Worm (Caenorhabditis elegans): Measurements from ENCODE around the gene marc-1.

The marc-1 gene

DNA sequence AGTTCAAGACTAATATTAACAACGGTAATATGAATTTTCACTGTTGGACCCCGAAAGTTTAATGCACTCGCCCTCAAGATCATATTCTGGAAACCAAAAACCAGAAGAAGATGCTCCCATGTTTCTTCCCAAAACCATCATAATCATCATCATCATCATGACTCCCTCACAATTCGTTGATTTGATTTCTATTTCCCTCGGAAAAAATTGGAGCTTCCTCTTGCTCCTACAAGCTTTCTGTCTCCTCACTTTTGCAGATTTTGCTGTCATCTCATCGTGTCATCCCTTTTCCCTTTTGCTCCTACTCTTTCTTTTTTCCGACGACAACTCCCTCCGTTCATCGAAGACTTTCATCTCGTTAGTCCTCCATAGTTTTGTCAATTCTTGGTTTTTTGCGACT lies 32.5 kb downstream of the marc-1 start, which contains the start of gene F46B6.2:
Gene F46B6.2 (plus strand): TSS at position 316 of the 400 bp plus-strand sequence.
- no peak for TF ChIP-seq F13H6.1 (tag; optimal IDR thresholded peaks at IDR 0.05)
- TF ChIP-seq nhr-10 (tag; optimal IDR thresholded peaks at IDR 0.05) = no peak
- no peak for TF ChIP-seq nhr-23 (tag; optimal IDR thresholded peaks at IDR 0.05)
- TF ChIP-seq nhr-6 (tag; optimal IDR thresholded peaks at IDR 0.05) = no peak
- TF ChIP-seq ztf-11 (tag; optimal IDR thresholded peaks at IDR 0.05) = no peak
- no peak for TF ChIP-seq blmp-1 (tag; optimal IDR thresholded peaks at IDR 0.05; ENCODE audit: insufficient read depth)
- no peak for TF ChIP-seq snpc-4 (tag; optimal IDR thresholded peaks at IDR 0.05)

DNA sequence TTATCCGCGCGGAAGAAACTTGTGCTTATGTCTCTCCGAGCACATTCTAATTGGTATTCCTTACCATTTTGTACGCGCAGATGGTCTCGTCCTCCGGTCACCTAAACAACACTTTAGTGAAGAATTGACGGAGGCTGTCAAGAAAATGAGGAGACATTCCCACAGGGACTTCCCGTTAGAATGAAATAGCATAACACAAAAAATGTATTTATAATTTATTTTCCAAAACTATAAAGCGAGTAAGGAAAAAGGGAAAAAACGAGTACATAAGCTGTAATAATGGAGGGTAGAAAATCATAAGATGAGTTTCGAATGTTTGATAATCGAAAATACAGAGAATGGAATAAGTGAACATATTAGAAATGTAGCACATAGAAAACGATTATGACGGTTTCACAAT lies 36.2 kb downstream of the marc-1 start, which contains the start of gene F46B6.12:
Gene F46B6.12 (minus strand): TSS at position 101 of the 400 bp plus-strand sequence.
- TF ChIP-seq sem-4 (tag; optimal IDR thresholded peaks at IDR 0.05) (no peak), lin-13 (GFP tag; optimal IDR thresholded peaks at IDR 0.05) (no peak), mbf-1 (tag; optimal IDR thresholded peaks at IDR 0.05) (no peak), nhr-6 (tag; optimal IDR thresholded peaks at IDR 0.05) (no peak), nhr-11 (tag; optimal IDR thresholded peaks at IDR 0.05) (no peak), ceh-16 (tag; optimal IDR thresholded peaks at IDR 0.05) (no peak), mdl-1 (tag; optimal IDR thresholded peaks at IDR 0.05) (no peak), R02D3.7 (tag; optimal IDR thresholded peaks at IDR 0.05) (no peak), zag-1 (tag; optimal IDR thresholded peaks at IDR 0.05) (no peak), dmd-4 (tag; optimal IDR thresholded peaks at IDR 0.05) (no peak), unc-62 (GFP tag; optimal IDR thresholded peaks at IDR 0.05) (no peak), sma-9 (GFP tag; optimal IDR thresholded peaks at IDR 0.05) (no peak), sma-9 (tag; optimal IDR thresholded peaks at IDR 0.05) (no peak), unc-39 (tag; optimal IDR thresholded peaks at IDR 0.05) (no peak)

DNA sequence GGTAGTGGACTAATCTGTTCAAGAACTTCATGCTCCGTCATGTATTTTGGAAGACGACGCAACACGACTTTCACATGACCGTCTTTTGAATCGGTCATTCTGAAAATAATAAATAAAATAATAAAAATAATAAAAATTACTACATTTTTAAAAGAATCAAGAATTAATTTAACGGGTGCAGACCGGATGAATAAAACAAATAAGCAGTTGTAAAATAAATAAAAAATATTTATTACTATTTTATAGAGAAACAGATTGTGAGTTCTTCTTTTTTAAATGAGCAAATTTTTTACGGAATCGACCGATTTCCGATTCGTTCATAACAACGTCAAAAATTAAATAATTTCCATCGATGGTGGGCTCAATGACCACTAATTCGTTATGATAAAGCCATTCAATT lies 38.1 kb downstream of the marc-1 start, which contains the start of gene smg-4:
Gene smg-4 (minus strand): TSS at position 101 of the 400 bp plus-strand sequence.
- TF ChIP-seq ceh-16 (tag; optimal IDR thresholded peaks at IDR 0.05) (no peak), nhr-129 (tag; optimal IDR thresholded peaks at IDR 0.05) (no peak), skn-1 (tag; optimal IDR thresholded peaks at IDR 0.05) (no peak), aly-2 (tag; optimal IDR thresholded peaks at IDR 0.05) (no peak), unc-55 (GFP tag; optimal IDR thresholded peaks at IDR 0.05) (no peak), ztf-11 (tag; optimal IDR thresholded peaks at IDR 0.05) (no peak), nhr-10 (tag; optimal IDR thresholded peaks at IDR 0.05) (no peak), lin-11 (tag; optimal IDR thresholded peaks at IDR 0.05) (no peak), nhr-6 (tag; optimal IDR thresholded peaks at IDR 0.05) (no peak), nhr-11 (tag; optimal IDR thresholded peaks at IDR 0.05) (no peak), unc-62 (GFP tag; optimal IDR thresholded peaks at IDR 0.05) (no peak), nhr-237 (tag; optimal IDR thresholded peaks at IDR 0.05) (no peak)

DNA sequence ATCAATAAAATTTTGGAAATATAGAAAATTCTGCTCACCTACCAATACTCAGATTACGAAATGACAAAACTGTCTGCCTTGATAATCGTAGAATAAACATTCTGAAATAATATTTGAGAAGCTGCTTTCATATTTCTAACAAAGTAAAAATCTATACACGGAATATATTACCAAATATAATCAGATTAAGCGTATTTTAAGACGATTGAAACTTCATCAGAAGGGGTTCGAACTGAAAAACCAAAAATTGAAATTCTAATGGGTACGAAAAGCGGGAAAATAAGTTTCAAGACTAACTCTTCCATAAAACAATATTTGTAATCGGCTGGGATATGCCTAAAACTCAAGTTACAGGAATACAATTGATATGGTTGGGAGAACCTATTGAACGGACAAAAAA lies 39.9 kb downstream of the marc-1 start, which contains the start of gene F46B6.4:
Gene F46B6.4 (minus strand): TSS at position 101 of the 400 bp plus-strand sequence.
- no peak for TF ChIP-seq skn-1 (tag; optimal IDR thresholded peaks at IDR 0.05)
- TF ChIP-seq snpc-4 (tag; optimal IDR thresholded peaks at IDR 0.05) = no peak
- no peak for TF ChIP-seq unc-55 (GFP tag; optimal IDR thresholded peaks at IDR 0.05)

DNA sequence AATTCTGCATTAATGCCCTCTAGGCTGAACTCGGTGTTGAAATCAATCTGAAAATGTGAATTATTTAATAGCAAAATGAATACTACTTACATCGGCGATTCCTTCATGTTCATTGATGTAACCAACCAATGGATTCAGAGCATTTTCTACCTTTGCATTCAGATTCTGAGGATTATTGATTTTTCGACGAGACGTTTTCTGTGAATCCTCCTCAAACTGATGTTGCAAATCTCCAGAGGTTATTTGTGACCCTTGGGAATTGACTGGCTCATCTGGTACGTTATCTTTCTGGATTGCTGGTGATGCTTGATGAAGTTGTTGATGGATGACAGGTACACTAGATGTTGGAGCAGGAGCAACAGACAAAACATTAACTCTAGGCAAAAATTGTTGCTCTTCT lies 42.5 kb downstream of the marc-1 start:
- no peak for TF ChIP-seq mab-5 (tag; optimal IDR thresholded peaks at IDR 0.05)
- TF ChIP-seq ztf-1 (GFP tag; conservative IDR thresholded peaks at IDR 0.05) = no peak
- TF ChIP-seq elt-1 (tag; optimal IDR thresholded peaks at IDR 0.05) = no peak
- no peak for TF ChIP-seq lin-13 (GFP tag; optimal IDR thresholded peaks at IDR 0.05)
- no peak for TF ChIP-seq unc-39 (tag; optimal IDR thresholded peaks at IDR 0.05)
- no peak for TF ChIP-seq mdl-1 (tag; optimal IDR thresholded peaks at IDR 0.05)
- no peak for TF ChIP-seq alr-1 (tag; optimal IDR thresholded peaks at IDR 0.05)
- no peak for TF ChIP-seq C34F6.9 (tag; optimal IDR thresholded peaks at IDR 0.05)
- no peak for TF ChIP-seq egl-27 (tag; optimal IDR thresholded peaks at IDR 0.05)

DNA sequence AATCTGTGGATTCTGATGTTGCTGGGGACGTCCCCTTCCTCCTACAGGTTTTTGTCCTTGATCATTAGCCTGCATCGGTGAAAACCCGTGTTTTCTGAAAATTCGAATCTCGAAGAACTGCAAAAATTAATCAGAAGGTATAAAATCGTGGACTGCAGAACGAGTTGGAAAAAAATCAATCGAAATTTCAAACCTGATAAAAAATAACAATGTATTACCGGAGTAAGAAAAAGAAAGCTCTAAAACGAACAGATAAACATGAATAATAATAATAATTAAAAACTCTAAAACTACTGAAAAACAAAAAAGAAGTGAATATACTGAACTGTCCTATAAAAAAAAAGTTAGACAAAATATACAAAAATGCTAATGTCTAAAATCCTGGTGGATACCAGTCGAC lies 43.5 kb downstream of the marc-1 start, which contains the start of gene F46B6.5:
Gene F46B6.5 (minus strand): TSS at position 101 of the 400 bp plus-strand sequence.
- TF ChIP-seq nhr-10 (tag; optimal IDR thresholded peaks at IDR 0.05) (no peak), nhr-12 (tag; optimal IDR thresholded peaks at IDR 0.05) (no peak), ceh-82 (tag; optimal IDR thresholded peaks at IDR 0.05) (no peak), unc-55 (GFP tag; optimal IDR thresholded peaks at IDR 0.05) (no peak), mab-5 (tag; optimal IDR thresholded peaks at IDR 0.05) (no peak), F13H6.1 (tag; optimal IDR thresholded peaks at IDR 0.05) (no peak)
